Worm (Caenorhabditis elegans) whole organism, mixed stage, embryonic: ENCODE measurements around the gene rabx-5.

Experiments
- M03D4.4 ChIP-seq: sonication (generic microtip); optimal IDR thresholded peaks from 2 replicates; lab custom pipeline; 2017; ENCODE audit warnings: mild to moderate bottlenecking, missing genetic modification characterization, missing compliant biosample characterization
- bed-3 ChIP-seq: fragments of 200-800 bp; sonication (Bioruptor generic); optimal IDR thresholded peaks from 3 replicates; lab custom pipeline; 2018; ENCODE audit warnings: mild to moderate bottlenecking, missing genetic modification characterization, moderate library complexity, missing compliant biosample characterization
- blmp-1 ChIP-seq: fragments of 150-350 bp; optimal IDR thresholded peaks from 2 replicates; lab custom pipeline; 2014; ENCODE audit warnings: missing biosample characterization, missing genetic modification characterization
- ceh-39 ChIP-seq: fragments of 150-350 bp; optimal IDR thresholded peaks from 2 replicates; lab custom pipeline; 2014; ENCODE audit warnings: missing biosample characterization, missing genetic modification characterization
- ceh-43 ChIP-seq: fragments of 200-800 bp; sonication (Bioruptor generic); optimal IDR thresholded peaks from 2 replicates; lab custom pipeline; 2018; ENCODE audit warnings: mild to moderate bottlenecking, missing genetic modification characterization, moderate library complexity, missing compliant biosample characterization
- ceh-83 ChIP-seq: fragments of 200-800 bp; sonication (Bioruptor generic); optimal IDR thresholded peaks from 2 replicates; lab custom pipeline; 2018; ENCODE audit warnings: mild to moderate bottlenecking, missing genetic modification characterization, missing compliant biosample characterization
- ces-1 ChIP-seq: fragments of 150-350 bp; optimal IDR thresholded peaks from 2 replicates; lab custom pipeline; 2014; ENCODE audit warnings: missing biosample characterization, missing genetic modification reagents, missing genetic modification characterization
- cnd-1 ChIP-seq: fragments of 200-800 bp; sonication (Bioruptor generic); optimal IDR thresholded peaks from 2 replicates; lab custom pipeline; 2018; ENCODE audit warnings: mild to moderate bottlenecking, missing genetic modification characterization, missing compliant biosample characterization
- drap-1 ChIP-seq: fragments of 200-800 bp; sonication (Bioruptor generic); optimal IDR thresholded peaks from 3 replicates; lab custom pipeline; 2018; ENCODE audit warnings: mild to moderate bottlenecking, missing genetic modification characterization, missing compliant biosample characterization
- elt-1 ChIP-seq: sonication (generic microtip); optimal IDR thresholded peaks from 2 replicates; lab custom pipeline; 2017; ENCODE audit warnings: missing genetic modification characterization, mild to moderate bottlenecking, missing compliant biosample characterization, antibody characterized with exemption, moderate library complexity, borderline replicate concordance; ENCODE audit not compliant: insufficient read depth
- elt-3 ChIP-seq: fragments of 150-350 bp; optimal IDR thresholded peaks from 2 replicates; lab custom pipeline; 2014; ENCODE audit warnings: missing biosample characterization, missing genetic modification characterization
- flh-1 ChIP-seq: fragments of 200-800 bp; sonication (Bioruptor generic); optimal IDR thresholded peaks from 2 replicates; lab custom pipeline; 2018; ENCODE audit warnings: mild to moderate bottlenecking, missing genetic modification characterization, moderate library complexity, missing compliant biosample characterization
- ham-2 ChIP-seq: fragments of 200-800 bp; sonication (Bioruptor generic); optimal IDR thresholded peaks from 2 replicates; lab custom pipeline; 2018; ENCODE audit warnings: mild to moderate bottlenecking, missing genetic modification characterization, missing compliant biosample characterization
- hlh-1 ChIP-seq: fragments of 150-350 bp; optimal IDR thresholded peaks from 2 replicates; lab custom pipeline; 2014; ENCODE audit warnings: missing biosample characterization, missing genetic modification reagents, missing genetic modification characterization
- lin-13 ChIP-seq: fragments of 150-350 bp; optimal IDR thresholded peaks from 2 replicates; lab custom pipeline; 2014; ENCODE audit warnings: missing biosample characterization, missing genetic modification characterization
- lin-32 ChIP-seq: fragments of 200-800 bp; sonication (Bioruptor generic); optimal IDR thresholded peaks from 2 replicates; lab custom pipeline; 2018; ENCODE audit warnings: mild to moderate bottlenecking, missing genetic modification characterization, missing compliant biosample characterization
- lsy-2 ChIP-seq: fragments of 150-350 bp; optimal IDR thresholded peaks from 2 replicates; lab custom pipeline; 2014; ENCODE audit warnings: missing biosample characterization, missing genetic modification characterization
- mab-5 ChIP-seq: fragments of 150-350 bp; optimal IDR thresholded peaks from 2 replicates; lab custom pipeline; 2014; ENCODE audit warnings: missing biosample characterization, missing genetic modification characterization
- mep-1 ChIP-seq: fragments of 150-350 bp; optimal IDR thresholded peaks from 2 replicates; lab custom pipeline; 2017; ENCODE audit warnings: missing biosample characterization, missing genetic modification reagents, missing genetic modification characterization, inconsistent platforms
- mls-2 ChIP-seq: sonication (generic microtip); optimal IDR thresholded peaks from 2 replicates; lab custom pipeline; 2016; ENCODE audit warnings: mild to moderate bottlenecking, missing genetic modification characterization, moderate library complexity, missing compliant biosample characterization
- nhr-12 ChIP-seq: fragments of 150-350 bp; optimal IDR thresholded peaks from 2 replicates; lab custom pipeline; 2014; ENCODE audit warnings: missing biosample characterization, missing genetic modification characterization
- nhr-2 ChIP-seq: fragments of 150-350 bp; optimal IDR thresholded peaks from 2 replicates; lab custom pipeline; 2014; ENCODE audit warnings: missing biosample characterization, missing genetic modification characterization
- nhr-237 ChIP-seq: fragments of 150-350 bp; optimal IDR thresholded peaks from 2 replicates; lab custom pipeline; 2014; ENCODE audit warnings: missing biosample characterization, missing genetic modification characterization
- nhr-28 ChIP-seq: fragments of 150-350 bp; optimal IDR thresholded peaks from 2 replicates; lab custom pipeline; 2014; ENCODE audit warnings: missing biosample characterization, missing genetic modification characterization
- nhr-76 ChIP-seq: sonication (generic microtip); optimal IDR thresholded peaks from 2 replicates; lab custom pipeline; 2017; ENCODE audit warnings: missing biosample characterization, missing genetic modification characterization
- pha-4 ChIP-seq: fragments of 150-350 bp; optimal IDR thresholded peaks from 2 replicates; lab custom pipeline; 2018; ENCODE audit warnings: missing biosample characterization, missing genetic modification reagents, missing genetic modification characterization
- sem-2 ChIP-seq: fragments of 200-800 bp; sonication (Bioruptor generic); optimal IDR thresholded peaks from 2 replicates; lab custom pipeline; 2018; ENCODE audit warnings: mild to moderate bottlenecking, missing genetic modification characterization, missing compliant biosample characterization
- snpc-4 ChIP-seq: fragments of 150-350 bp; optimal IDR thresholded peaks from 2 replicates; lab custom pipeline; 2014; ENCODE audit warnings: missing biosample characterization, missing genetic modification characterization
- sptf-1 ChIP-seq: sonication (generic microtip); optimal IDR thresholded peaks from 2 replicates; lab custom pipeline; 2017; ENCODE audit warnings: mild to moderate bottlenecking, missing genetic modification characterization, moderate library complexity, missing compliant biosample characterization
- tbx-8 ChIP-seq: fragments of 200-800 bp; sonication (Bioruptor generic); optimal IDR thresholded peaks from 2 replicates; lab custom pipeline; 2018; ENCODE audit warnings: mild to moderate bottlenecking, missing genetic modification characterization, moderate library complexity, missing compliant biosample characterization
- unc-120 ChIP-seq: sonication (generic microtip); optimal IDR thresholded peaks from 2 replicates; lab custom pipeline; 2017; ENCODE audit warnings: missing genetic modification characterization, missing compliant biosample characterization; ENCODE audit not compliant: poor library complexity, severe bottlenecking
- unc-39 ChIP-seq: fragments of 150-350 bp; optimal IDR thresholded peaks from 2 replicates; lab custom pipeline; 2014; ENCODE audit warnings: missing biosample characterization, missing genetic modification characterization
- unc-62 ChIP-seq: fragments of 150-350 bp; optimal IDR thresholded peaks from 2 replicates; lab custom pipeline; 2014; ENCODE audit warnings: missing biosample characterization, missing genetic modification reagents, missing genetic modification characterization
- zip-8 ChIP-seq: fragments of 150-350 bp; optimal IDR thresholded peaks from 2 replicates; lab custom pipeline; 2014; ENCODE audit warnings: missing biosample characterization, missing genetic modification characterization
- ztf-11 ChIP-seq: fragments of 150-350 bp; optimal IDR thresholded peaks from 2 replicates; lab custom pipeline; 2014; ENCODE audit warnings: missing biosample characterization, missing genetic modification characterization

rabx-5 gene

ce11 chrIII:10621208-10621607 is 16.1 kb downstream of the rabx-5 start, which contains the start of the genes lron-10 and hpr-9:
lron-10 (minus strand) TSS chrIII:10621369.
hpr-9 (plus strand) TSS chrIII:10621551.
- TF ChIP-seq zip-8 (tag; lab: Kevin White, UChicago) (no peak), unc-62 (GFP tag; lab: Kevin White, UChicago) (no peak), mab-5 (tag; lab: Kevin White, UChicago) (no peak), ceh-83 (GFP tag; lab: Kevin White, UChicago) (no peak), flh-1 (GFP tag; lab: Kevin White, UChicago) (no peak), lin-13 (no peak), unc-39 (tag; lab: Kevin White, UChicago) (no peak), sptf-1 (tag; lab: Kevin White, UChicago) (no peak), blmp-1 (tag; lab: Kevin White, UChicago) (no peak), elt-1 (no peak), ces-1 (GFP tag; lab: Kevin White, UChicago) (no peak), nhr-2 (tag; lab: Kevin White, UChicago) (no peak), pha-4 (tag; lab: Kevin White, UChicago) (no peak)

ce11 chrIII:10624564-10624963 is 19.4 kb downstream of the rabx-5 start:
- TF ChIP-seq ham-2 (GFP tag; lab: Kevin White, UChicago) (peak; percentile 54), ces-1 (GFP tag; lab: Kevin White, UChicago) (no peak), elt-3 (no peak), ztf-11 (tag; lab: Kevin White, UChicago) (peak; percentile 41), flh-1 (GFP tag; lab: Kevin White, UChicago) (peak; percentile 33), ceh-83 (GFP tag; lab: Kevin White, UChicago) (peak; percentile 74), zip-8 (tag; lab: Kevin White, UChicago) (no peak), snpc-4 (tag; lab: Kevin White, UChicago) (no peak), lin-13 (peak; percentile 35), nhr-237 (tag; lab: Kevin White, UChicago) (no peak), drap-1 (GFP tag; lab: Kevin White, UChicago) (peak; percentile 81), M03D4.4 (tag; lab: Kevin White, UChicago) (peak; percentile 86), hlh-1 (tag; lab: Kevin White, UChicago) (peak; percentile 38), sem-2 (GFP tag; lab: Kevin White, UChicago) (peak; percentile 80), unc-120 (peak; percentile 53), lin-32 (GFP tag; lab: Kevin White, UChicago) (peak; percentile 72), unc-62 (GFP tag; lab: Kevin White, UChicago) (no peak), nhr-2 (tag; lab: Kevin White, UChicago) (no peak), tbx-8 (GFP tag; lab: Kevin White, UChicago) (peak; percentile 49), sptf-1 (tag; lab: Kevin White, UChicago) (peak; percentile 90), cnd-1 (peak; percentile 82), ceh-39 (no peak), nhr-28 (tag; lab: Kevin White, UChicago) (no peak), mab-5 (tag; lab: Kevin White, UChicago) (no peak), pha-4 (tag; lab: Kevin White, UChicago) (peak; percentile 18), blmp-1 (tag; lab: Kevin White, UChicago) (no peak), ceh-43 (peak; percentile 60), unc-39 (tag; lab: Kevin White, UChicago) (no peak), mep-1 (tag; lab: Kevin White, UChicago) (no peak), elt-1 (no peak), nhr-12 (no peak), nhr-76 (tag; lab: Kevin White, UChicago) (no peak), lsy-2 (no peak), mls-2 (tag; lab: Kevin White, UChicago) (peak; percentile 87), bed-3 (peak; percentile 50)

- TF ChIP-seq snpc-4 (tag; lab: Kevin White, UChicago) (no peak), hlh-1 (tag; lab: Kevin White, UChicago) (peak; percentile 14), nhr-28 (tag; lab: Kevin White, UChicago) (no peak), tbx-8 (GFP tag; lab: Kevin White, UChicago) (no peak), ces-1 (GFP tag; lab: Kevin White, UChicago) (peak; percentile 39)
- TF ChIP-seq, all 35 proteins: peak for 2
Observed at ce11 chrIII:10628360-10628759, 23.2 kb downstream of the rabx-5 start.
